Worm (Caenorhabditis elegans): ENCODE results near the gene Y46G5A.23.

Gene Y46G5A.23

ce11 chrII:12799927-12800522, 28.7 kb downstream of the Y46G5A.23 start (continued):
- TF ChIP-seq daf-8 (GFP tag; IDR thresholded peaks at IDR 0.05) (no peak), ama-1 (optimal IDR thresholded peaks at IDR 0.05) (peak; percentile 4), Y75B8A.6 (GFP tag; IDR thresholded peaks at IDR 0.05) (no peak), tra-1 (GFP tag; IDR thresholded peaks at IDR 0.05) (no peak), zip-11 (GFP tag; IDR thresholded peaks at IDR 0.05) (no peak), ceh-44 (GFP tag; IDR thresholded peaks at IDR 0.05) (no peak), Y48G9A.11 (GFP tag; IDR thresholded peaks at IDR 0.05) (peak; percentile 76), T20F7.1 (GFP tag; optimal IDR thresholded peaks at IDR 0.05) (no peak), daf-12 (tag; optimal IDR thresholded peaks at IDR 0.05) (no peak), ZK337.2 (GFP tag; IDR thresholded peaks at IDR 0.05) (no peak), pha-4 (GFP tag; IDR thresholded peaks at IDR 0.05) (no peak), pha-4 (tag; optimal IDR thresholded peaks at IDR 0.05) (no peak), dmd-9 (GFP tag; IDR thresholded peaks at IDR 0.05) (no peak), lin-15B (tag; optimal IDR thresholded peaks at IDR 0.05) (no peak), nhr-41 (GFP tag; IDR thresholded peaks at IDR 0.05) (no peak), rbr-2 (tag; optimal IDR thresholded peaks at IDR 0.05) (no peak), zfp-2 (tag; optimal IDR thresholded peaks at IDR 0.05) (no peak), ces-1 (GFP tag; optimal IDR thresholded peaks at IDR 0.05) (no peak)

DNA sequence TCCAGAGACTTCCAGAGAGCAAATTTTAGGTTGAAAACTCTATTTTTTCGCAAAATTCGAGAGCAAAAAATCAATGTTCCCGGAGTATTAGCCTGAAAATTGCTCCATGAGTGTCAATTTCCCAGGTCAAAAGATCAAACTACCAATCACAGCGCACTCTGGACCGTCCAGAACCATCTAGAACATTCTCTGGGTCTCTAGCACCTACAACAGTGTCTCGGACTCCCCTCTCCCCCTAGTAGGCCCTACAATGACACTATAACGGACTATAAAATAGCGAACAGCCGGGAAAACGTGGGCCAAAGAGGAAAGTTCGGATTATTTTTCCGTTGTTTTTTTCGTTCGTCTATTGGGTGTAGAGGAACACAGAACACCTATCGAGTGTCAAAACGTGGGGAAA, 29.4 kb downstream of the Y46G5A.23 start:
- TF ChIP-seq aly-2 (tag; optimal IDR thresholded peaks at IDR 0.05) (no peak), nhr-28 (tag; optimal IDR thresholded peaks at IDR 0.05) (peak; percentile 13), php-3 (GFP tag; IDR thresholded peaks at IDR 0.05) (no peak), ctbp-1 (GFP tag; IDR thresholded peaks at IDR 0.05) (0 out of 2 replicates have a peak, but pooled peaks have one; percentile 8), nhr-6 (tag; optimal IDR thresholded peaks at IDR 0.05) (no peak), mdt-29 (GFP tag; IDR thresholded peaks at IDR 0.05) (peak; percentile 56; the same call in 1 of the 2 replicates), rbr-2 (tag; optimal IDR thresholded peaks at IDR 0.05) (no peak)

DNA sequence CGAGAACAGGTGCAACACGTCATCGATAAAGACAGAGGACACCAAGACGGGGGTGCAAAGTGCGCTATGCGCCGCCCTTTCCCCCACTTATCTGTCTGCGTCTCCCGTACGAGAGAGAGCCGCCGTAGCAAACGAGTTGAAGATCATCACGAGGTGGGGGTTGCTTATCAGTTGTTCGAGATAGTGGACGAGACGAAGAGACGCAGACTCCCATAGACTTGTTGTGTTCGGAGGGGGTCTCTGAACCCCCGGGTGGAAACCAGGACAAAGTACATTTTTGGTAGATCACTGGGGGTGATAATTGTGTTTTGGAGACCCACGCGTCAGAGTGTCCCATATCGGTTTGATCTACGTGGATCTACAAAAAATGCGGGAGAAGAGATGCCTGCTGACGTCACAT, 29.9 kb downstream of the Y46G5A.23 start:
- TF ChIP-seq ceh-44 (GFP tag; IDR thresholded peaks at IDR 0.05), result no peak
- peak; percentile 79 for TF ChIP-seq nhr-77 (tag; optimal IDR thresholded peaks at IDR 0.05)
- peak; percentile 80; the same call in 1 of the 2 replicates for TF ChIP-seq nhr-42 (GFP tag; IDR thresholded peaks at IDR 0.05)
- TF ChIP-seq pha-4 (GFP tag; IDR thresholded peaks at IDR 0.05), result peak; percentile 78
- no peak for TF ChIP-seq pha-4 (tag; optimal IDR thresholded peaks at IDR 0.05)
- TF ChIP-seq R02D3.7 (tag; optimal IDR thresholded peaks at IDR 0.05), result no peak
- no peak for TF ChIP-seq Y48G9A.11 (GFP tag; IDR thresholded peaks at IDR 0.05)
- TF ChIP-seq lin-39 (tag; optimal IDR thresholded peaks at IDR 0.05), result no peak
- peak; percentile 96 for TF ChIP-seq dmd-6 (GFP tag; IDR thresholded peaks at IDR 0.05)
- TF ChIP-seq Y5F2A.4 (GFP tag; optimal IDR thresholded peaks at IDR 0.05), result no peak
- no peak for TF ChIP-seq ces-1 (GFP tag; optimal IDR thresholded peaks at IDR 0.05)
- peak; percentile 89 for TF ChIP-seq nhr-11 (tag; optimal IDR thresholded peaks at IDR 0.05)
- no peak for TF ChIP-seq F26F4.8 (GFP tag; conservative IDR thresholded peaks at IDR 0.05)
- TF ChIP-seq nhr-10 (tag; optimal IDR thresholded peaks at IDR 0.05), result peak; percentile 70
- peak; percentile 90 for TF ChIP-seq T26A8.4 (GFP tag; IDR thresholded peaks at IDR 0.05)
- TF ChIP-seq F49E8.2 (tag; optimal IDR thresholded peaks at IDR 0.05; ENCODE audit: borderline replicate concordance), result no peak
- TF ChIP-seq Y75B8A.6 (GFP tag; IDR thresholded peaks at IDR 0.05), result peak; percentile 57; the same call in 1 of the 2 replicates
- peak in 1 of 2 experiments; percentile 97 for TF ChIP-seq unc-62 (GFP tag; optimal IDR thresholded peaks at IDR 0.05 in 1 of 2)
- TF ChIP-seq unc-62 (tag; optimal IDR thresholded peaks at IDR 0.05), result no peak
- no peak for TF ChIP-seq ZK546.5 (tag; optimal IDR thresholded peaks at IDR 0.05)
- no peak for TF ChIP-seq ZK337.2 (GFP tag; IDR thresholded peaks at IDR 0.05)
- TF ChIP-seq ceh-62 (tag; optimal IDR thresholded peaks at IDR 0.05), result no peak
- peak; percentile 74 for TF ChIP-seq lin-38 (GFP tag; IDR thresholded peaks at IDR 0.05)
- peak; percentile 84 for TF ChIP-seq arid-1 (GFP tag; conservative IDR thresholded peaks at IDR 0.05)
- no peak for TF ChIP-seq T20F7.1 (GFP tag; optimal IDR thresholded peaks at IDR 0.05)
- TF ChIP-seq daf-8 (GFP tag; IDR thresholded peaks at IDR 0.05), result no peak
- TF ChIP-seq mdt-29 (GFP tag; IDR thresholded peaks at IDR 0.05), result peak; percentile 94
- peak; percentile 16 for TF ChIP-seq pqm-1 (tag; optimal IDR thresholded peaks at IDR 0.05)
- TF ChIP-seq attf-4 (tag; optimal IDR thresholded peaks at IDR 0.05), result no peak
- TF ChIP-seq nhr-76 (tag; optimal IDR thresholded peaks at IDR 0.05), result no peak
- TF ChIP-seq aha-1 (tag), result peak; percentile 97
- TF ChIP-seq unc-39 (tag; optimal IDR thresholded peaks at IDR 0.05), result no peak
- TF ChIP-seq unc-130 (GFP tag; optimal IDR thresholded peaks at IDR 0.05), result no peak
- peak; percentile 31; the same call in 1 of the 2 replicates for TF ChIP-seq ctbp-1 (GFP tag; IDR thresholded peaks at IDR 0.05)
- no peak for TF ChIP-seq tag-97 (GFP tag; IDR thresholded peaks at IDR 0.05)
- no peak for TF ChIP-seq daf-12 (tag; optimal IDR thresholded peaks at IDR 0.05)

Measured in whole organism, L4 larva.